Fruit fly (Drosophila melanogaster) whole organism, embryonic: ENCODE results near the gene Usp14.

ENCODE experiments used
- B-H2 ChIP-seq: fragments of 200-800 bp; sonication (Bioruptor generic); optimal IDR thresholded peaks from 2 replicates; lab custom pipeline; 2018; ENCODE audit warnings: missing biosample characterization, mild to moderate bottlenecking, missing genetic modification characterization
- C15 ChIP-seq: fragments of 200-800 bp; sonication (Bioruptor generic); IDR thresholded peaks from 3 replicates; pipeline ENCODE4 v1.3.6; 2022; ENCODE audit warnings: missing biosample characterization, missing genetic modification characterization
- CG1603 ChIP-seq: fragments of 200-800 bp; sonication (Bioruptor generic); optimal IDR thresholded peaks from 2 replicates; lab custom pipeline; 2019; ENCODE audit warnings: missing biosample characterization, mild to moderate bottlenecking, missing genetic modification characterization, moderate library complexity
- CG18476 ChIP-seq: fragments of 200-800 bp; sonication (Bioruptor generic); optimal IDR thresholded peaks from 2 replicates; lab custom pipeline; 2016; ENCODE audit warnings: missing biosample characterization, mild to moderate bottlenecking, missing genetic modification characterization
- CG30020 ChIP-seq: fragments of 200-800 bp; optimal IDR thresholded peaks from 2 replicates; lab custom pipeline; 2019; ENCODE audit warnings: missing biosample characterization, mild to moderate bottlenecking, missing genetic modification characterization, moderate library complexity
- CG34422 ChIP-seq: fragments of 200-800 bp; sonication (Bioruptor generic); IDR thresholded peaks from 3 replicates; pipeline ENCODE4 v1.3.6; 2022; ENCODE audit warnings: missing biosample characterization, missing genetic modification characterization
- CG4424 ChIP-seq: fragments of 200-800 bp; sonication (Bioruptor generic); optimal IDR thresholded peaks from 3 replicates; lab custom pipeline; 2016; ENCODE audit warnings: missing biosample characterization, missing genetic modification characterization
- CG4617 ChIP-seq: fragments of 200-800 bp; sonication (Bioruptor generic); optimal IDR thresholded peaks from 3 replicates; lab custom pipeline; 2016; ENCODE audit warnings: missing biosample characterization, missing genetic modification characterization, borderline replicate concordance
- CG5180 ChIP-seq: fragments of 200-800 bp; sonication (Bioruptor generic); optimal IDR thresholded peaks from 3 replicates; lab custom pipeline; 2017; ENCODE audit warnings: missing biosample characterization, missing genetic modification characterization, mild to moderate bottlenecking, moderate library complexity, missing genetic modification reagents
- CG6791 ChIP-seq: fragments of 200-800 bp; sonication (Bioruptor generic); IDR thresholded peaks from 3 replicates; pipeline ENCODE4 v1.3.6; 2022; ENCODE audit warnings: missing biosample characterization, missing genetic modification characterization; ENCODE audit not compliant: partially characterized antibody
- CG9797 ChIP-seq: fragments of 200-800 bp; sonication (Bioruptor generic); optimal IDR thresholded peaks from 3 replicates; lab custom pipeline; 2018; ENCODE audit warnings: missing biosample characterization, mild to moderate bottlenecking, missing genetic modification characterization
- Chrac-16 ChIP-seq: fragments of 200-800 bp; sonication (Bioruptor generic); optimal IDR thresholded peaks from 3 replicates; lab custom pipeline; 2016; ENCODE audit warnings: missing biosample characterization, missing genetic modification characterization
- D19B ChIP-seq: fragments of 200-800 bp; sonication (Bioruptor generic); optimal IDR thresholded peaks from 2 replicates; lab custom pipeline; 2017; ENCODE audit warnings: missing biosample characterization, mild to moderate bottlenecking, missing genetic modification characterization
- Dip2 ChIP-seq: fragments of 200-800 bp; sonication (Bioruptor generic); IDR thresholded peaks from 2 replicates; pipeline ENCODE4 v1.3.6; 2022; ENCODE audit warnings: missing biosample characterization, missing genetic modification characterization
- Dll ChIP-seq: fragments of 200-800 bp; sonication (Bioruptor generic); IDR thresholded peaks from 4 replicates; pipeline ENCODE4 v1.3.6; 2022; ENCODE audit warnings: missing biosample characterization, missing genetic modification characterization; ENCODE audit not compliant: partially characterized antibody
- Dp ChIP-seq: fragments of 200-800 bp; sonication (Bioruptor generic); optimal IDR thresholded peaks from 2 replicates; lab custom pipeline; 2018; ENCODE audit warnings: missing biosample characterization, mild to moderate bottlenecking, missing genetic modification characterization, moderate library complexity
- E2f2 ChIP-seq: fragments of 200-800 bp; sonication (Bioruptor generic); IDR thresholded peaks from 2 replicates; pipeline ENCODE4 v1.3.6; 2022; ENCODE audit warnings: missing biosample characterization, missing genetic modification characterization
- HmgZ ChIP-seq: fragments of 200-800 bp; sonication (Bioruptor generic); optimal IDR thresholded peaks from 2 replicates; lab custom pipeline; 2018; ENCODE audit warnings: missing biosample characterization, mild to moderate bottlenecking, missing genetic modification characterization
- MBD-R2 ChIP-seq: fragments of 200-800 bp; sonication (Bioruptor generic); IDR thresholded peaks from 2 replicates; pipeline ENCODE4 v1.3.6; 2022; ENCODE audit warnings: missing biosample characterization, missing genetic modification characterization
- MESR4 ChIP-seq: fragments of 200-800 bp; sonication (Bioruptor generic); optimal IDR thresholded peaks from 2 replicates; lab custom pipeline; 2018; ENCODE audit warnings: missing biosample characterization, mild to moderate bottlenecking, missing genetic modification characterization, moderate library complexity
- Med ChIP-seq: fragments of 200-800 bp; sonication (Bioruptor generic); peaks from one replicate; lab custom pipeline; 2016; ENCODE audit warnings: missing biosample characterization, missing genetic modification characterization, mild to moderate bottlenecking, inconsistent platforms, moderate library complexity
- Pdp1 ChIP-seq, 2 experiments: fragments of 200-800 bp; sonication (Bioruptor generic); optimal IDR thresholded peaks; 3 replicates each; lab custom pipeline; 2016; ENCODE audit warnings: missing biosample characterization in 2 of 2, missing genetic modification characterization in 2 of 2, mild to moderate bottlenecking in 1 of 2, moderate library complexity in 1 of 2
- Usf ChIP-seq: fragments of 200-800 bp; sonication (Bioruptor generic); optimal IDR thresholded peaks from 2 replicates; lab custom pipeline; 2017; ENCODE audit warnings: missing genotype, missing biosample characterization, missing genetic modification characterization
- YL-1 ChIP-seq: fragments of 200-800 bp; sonication (Bioruptor generic); optimal IDR thresholded peaks from 3 replicates; lab custom pipeline; 2017; ENCODE audit warnings: missing biosample characterization, mild to moderate bottlenecking, missing genetic modification characterization
- cg ChIP-seq: fragments of 200-800 bp; sonication (Bioruptor generic); optimal IDR thresholded peaks from 3 replicates; lab custom pipeline; 2019; ENCODE audit warnings: missing biosample characterization, mild to moderate bottlenecking, missing genetic modification characterization, moderate library complexity
- crp ChIP-seq, 2 experiments: fragments of 200-800 bp; sonication (Bioruptor generic); optimal IDR thresholded peaks; 2 replicates in 1 of 2; 3 replicates in 1 of 2; lab custom pipeline; 2017; ENCODE audit warnings: missing biosample characterization in 2 of 2, missing genetic modification characterization in 2 of 2, mild to moderate bottlenecking in 1 of 2, moderate library complexity in 1 of 2
- dm ChIP-seq: fragments of 200-800 bp; sonication (Bioruptor generic); optimal IDR thresholded peaks from 3 replicates; lab custom pipeline; 2016; ENCODE audit warnings: missing biosample characterization, missing genetic modification characterization
- eve ChIP-seq, 2 experiments: fragments of >200 bp; optimal IDR thresholded peaks; 2 replicates each; lab custom pipeline; 2017; ENCODE audit warnings: missing biosample characterization in 2 of 2, missing genetic modification characterization in 2 of 2
- ewg ChIP-seq: fragments of 200-800 bp; sonication (Bioruptor generic); optimal IDR thresholded peaks from 3 replicates; lab custom pipeline; 2017; ENCODE audit warnings: mild to moderate bottlenecking, missing biosample characterization, missing genetic modification reagents, missing genetic modification characterization
- gfzf ChIP-seq: fragments of 200-800 bp; sonication (Bioruptor generic); optimal IDR thresholded peaks from 2 replicates; lab custom pipeline; 2016; ENCODE audit warnings: missing biosample characterization, mild to moderate bottlenecking, missing genetic modification characterization, moderate library complexity
- ham ChIP-seq: fragments of 200-800 bp; sonication (Bioruptor generic); IDR thresholded peaks from 2 replicates; pipeline ENCODE4 v1.3.6; 2022; ENCODE audit warnings: missing biosample characterization, missing genetic modification characterization
- hbn ChIP-seq: fragments of 200-800 bp; sonication (Bioruptor generic); IDR thresholded peaks from 2 replicates; pipeline ENCODE4 v1.3.6; 2022; ENCODE audit warnings: missing biosample characterization, missing genetic modification characterization; ENCODE audit not compliant: partially characterized antibody
- lilli ChIP-seq: fragments of 200-800 bp; sonication (Bioruptor generic); optimal IDR thresholded peaks from 3 replicates; lab custom pipeline; 2016; ENCODE audit warnings: missing biosample characterization, missing genetic modification characterization
- lola ChIP-seq, 3 experiments: fragments of >200 bp in 2 of 3; fragments of 200-800 bp in 1 of 3; sonication (Bioruptor generic) in 1 of 3; optimal IDR thresholded peaks; 2 replicates each; lab custom pipeline; 2017 to 2019; ENCODE audit warnings: missing biosample characterization in 3 of 3, missing genetic modification characterization in 3 of 3, mild to moderate bottlenecking in 1 of 3, moderate library complexity in 1 of 3
- mld ChIP-seq: fragments of 200-800 bp; sonication (Bioruptor generic); IDR thresholded peaks from 3 replicates; pipeline ENCODE4 v1.3.6; 2022; ENCODE audit warnings: missing biosample characterization, missing genetic modification characterization; ENCODE audit not compliant: partially characterized antibody
- nerfin-1 ChIP-seq: fragments of 200-800 bp; sonication (Bioruptor generic); optimal IDR thresholded peaks from 3 replicates; lab custom pipeline; 2019; ENCODE audit warnings: missing biosample characterization, mild to moderate bottlenecking, missing genetic modification characterization, moderate library complexity
- p53 ChIP-seq: fragments of 200-800 bp; sonication (Bioruptor generic); optimal IDR thresholded peaks from 2 replicates; lab custom pipeline; 2016; ENCODE audit warnings: missing biosample characterization, missing genetic modification characterization
- pfk ChIP-seq: fragments of 200-800 bp; sonication (Bioruptor generic); optimal IDR thresholded peaks from 2 replicates; lab custom pipeline; 2018; ENCODE audit warnings: missing biosample characterization, mild to moderate bottlenecking, missing genetic modification characterization, moderate library complexity
- pzg ChIP-seq: fragments of 200-800 bp; sonication (Bioruptor generic); optimal IDR thresholded peaks from 3 replicates; lab custom pipeline; 2018; ENCODE audit warnings: missing biosample characterization, mild to moderate bottlenecking, missing genetic modification characterization, moderate library complexity
- row ChIP-seq: fragments of 200-800 bp; sonication (Bioruptor generic); IDR thresholded peaks from 3 replicates; pipeline ENCODE4 v1.3.6; 2022; ENCODE audit warnings: missing biosample characterization, missing genetic modification characterization
- schlank ChIP-seq: fragments of 200-800 bp; sonication (Bioruptor generic); optimal IDR thresholded peaks from 2 replicates; lab custom pipeline; 2018; ENCODE audit warnings: missing biosample characterization, mild to moderate bottlenecking, missing genetic modification characterization
- sd ChIP-seq: fragments of 200-800 bp; sonication (Bioruptor generic); optimal IDR thresholded peaks from 3 replicates; lab custom pipeline; 2018; ENCODE audit warnings: missing biosample characterization, mild to moderate bottlenecking, missing genetic modification characterization, moderate library complexity
- sim ChIP-seq: fragments of 200-800 bp; sonication (Bioruptor generic); IDR thresholded peaks from 2 replicates; pipeline ENCODE4 v1.3.6; 2022; ENCODE audit warnings: missing biosample characterization, missing genetic modification characterization
- stwl ChIP-seq: fragments of 200-800 bp; sonication (Bioruptor generic); optimal IDR thresholded peaks from 3 replicates; lab custom pipeline; 2018; ENCODE audit warnings: missing biosample characterization, mild to moderate bottlenecking, missing genetic modification characterization, moderate library complexity
- tin ChIP-seq: fragments of 200-800 bp; sonication (Bioruptor generic); optimal IDR thresholded peaks from 3 replicates; lab custom pipeline; 2016; ENCODE audit warnings: missing biosample characterization, missing genetic modification characterization
- tx ChIP-seq: fragments of 200-800 bp; sonication (Bioruptor generic); optimal IDR thresholded peaks from 2 replicates; lab custom pipeline; 2016; ENCODE audit warnings: missing biosample characterization, missing genetic modification characterization
- wek ChIP-seq: fragments of 200-800 bp; sonication (Bioruptor generic); optimal IDR thresholded peaks from 3 replicates; lab custom pipeline; 2018; ENCODE audit warnings: missing biosample characterization, mild to moderate bottlenecking, missing genetic modification characterization, moderate library complexity

Gene Usp14

DNA sequence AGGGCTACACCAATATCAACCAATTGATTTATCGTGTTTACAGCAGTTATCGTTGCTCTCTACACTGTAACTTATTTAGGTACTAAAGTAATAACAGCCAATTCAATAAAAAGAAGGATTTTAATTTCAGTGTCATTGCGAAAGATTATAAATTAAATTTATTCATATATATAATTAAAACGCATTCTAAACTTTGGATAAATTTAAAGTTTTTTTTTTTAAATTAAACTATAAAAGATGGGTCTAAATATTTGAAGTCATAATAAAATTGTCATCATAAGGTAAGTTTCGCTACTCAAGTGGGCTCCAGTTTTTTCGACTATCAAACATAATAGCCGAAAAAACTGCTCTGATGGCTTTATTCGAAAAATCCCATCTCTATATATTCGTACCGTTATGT is 42.0 kb downstream of the Usp14 start, which contains the start of gene trk (continued):
- TF ChIP-seq mld (GFP tag; lab: Robert Waterston, UW) (no peak), Usf (GFP tag; lab: Kevin White, UChicago) (no peak), tx (GFP tag; lab: Kevin White, UChicago) (no peak)
- TF ChIP-seq, all 482 proteins: peak for 0

DNA sequence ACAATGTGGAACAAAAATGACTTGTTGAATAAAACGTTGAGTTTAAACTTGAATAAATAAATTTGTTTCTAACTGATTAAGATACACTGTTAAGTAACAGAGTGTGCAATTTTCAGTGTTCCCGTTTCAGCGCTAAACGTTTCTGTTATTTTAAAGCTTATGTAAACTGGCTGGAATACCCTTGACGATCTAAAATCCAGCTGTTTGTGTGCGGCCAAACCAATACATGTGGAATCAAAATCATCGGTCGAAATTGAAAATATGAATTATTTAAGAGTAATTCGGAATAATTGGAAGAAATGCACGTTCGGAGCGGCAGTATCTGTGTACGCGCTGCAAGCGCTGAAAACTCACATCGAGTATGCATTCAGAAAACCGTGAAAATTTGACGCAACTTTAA is 44.3 kb downstream of the Usp14 start, which contains the start of gene Mulk:
Mulk (plus strand) TSS at position 198 of the 400 bp plus-strand sequence.
- TF ChIP-seq dm (GFP tag; lab: Kevin White, UChicago) (peak; percentile 19), MBD-R2 (GFP tag; lab: Robert Waterston, UW) (peak; percentile 76), stwl (peak; percentile 36), pzg (GFP tag; lab: Kevin White, UChicago) (peak; percentile 31), CG30020 (tag; lab: Kevin White, UChicago) (peak; percentile 90), sim (GFP tag; lab: Robert Waterston, UW) (no peak), CG5180 (GFP tag; lab: Kevin White, UChicago) (peak; percentile 40), lilli (no peak), cg (GFP tag; lab: Kevin White, UChicago) (peak; percentile 72), tin (GFP tag; lab: Kevin White, UChicago) (no peak), hbn (peak; percentile 36; the same call in 1 of the 2 replicates), pfk (GFP tag; lab: Kevin White, UChicago) (peak; percentile 91), lola (GFP tag; optimal IDR thresholded peaks at IDR 0.05; lab: Kevin White, UChicago) (no peak), row (GFP tag; lab: Robert Waterston, UW) (peak; percentile 14; the same call in 1 of the 3 replicates), YL-1 (GFP tag; lab: Kevin White, UChicago) (peak; percentile 29), CG4617 (GFP tag; lab: Kevin White, UChicago) (peak; percentile 5), Dll (GFP tag; lab: Robert Waterston, UW) (0 out of 4 replicates have a peak, but pooled peaks have one; percentile 29), HmgZ (tag; lab: Kevin White, UChicago) (peak; percentile 10), Med (no peak), MESR4 (peak; percentile 23), gfzf (GFP tag; lab: Kevin White, UChicago) (peak; percentile 9), CG34422 (0 out of 3 replicates have a peak, but pooled peaks have one; percentile 11), CG1603 (peak; percentile 95), ham (GFP tag; lab: Robert Waterston, UW) (no peak), Pdp1 (GFP tag; optimal IDR thresholded peaks at IDR 0.05; lab: Kevin White, UChicago) (peak in 1 of 2 experiments; percentile 81), crp (GFP tag; optimal IDR thresholded peaks at IDR 0.05; lab: Kevin White, UChicago) (peak; percentile 0 to 84), wek (GFP tag; lab: Kevin White, UChicago) (peak; percentile 98), eve (GFP tag; optimal IDR thresholded peaks at IDR 0.05; lab: Kevin White, UChicago) (peak in 1 of 2 experiments; percentile 40), CG18476 (GFP tag; lab: Kevin White, UChicago) (no peak)

DNA sequence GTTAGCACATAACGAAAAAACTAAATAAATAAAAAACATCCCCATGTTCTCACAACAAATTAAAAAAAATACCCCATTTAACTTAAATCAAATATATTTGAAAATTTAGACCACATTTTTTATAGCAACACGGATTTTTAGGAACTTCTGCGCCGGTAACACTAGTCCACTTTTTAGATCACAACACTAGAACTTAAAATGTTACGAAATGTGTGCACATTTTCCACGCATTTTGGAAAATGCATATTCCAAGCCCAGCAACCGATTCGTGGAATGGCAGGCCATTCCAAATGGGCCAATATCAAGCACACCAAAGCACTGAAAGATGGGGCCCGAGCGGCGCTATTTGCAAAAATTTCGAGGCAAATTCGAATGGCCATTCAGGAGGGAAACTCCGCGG is 45.5 kb downstream of the Usp14 start, which contains the start of gene CG4957:
CG4957 (plus strand) TSS at position 185 of the 400 bp plus-strand sequence.
- no peak for TF ChIP-seq CG4424
- no peak for TF ChIP-seq p53 (GFP tag; lab: Kevin White, UChicago)
- TF ChIP-seq schlank = no peak
- peak; percentile 52 for TF ChIP-seq MBD-R2 (GFP tag; lab: Robert Waterston, UW)
- TF ChIP-seq C15 (GFP tag; lab: Robert Waterston, UW) = no peak
- peak; percentile 18 for TF ChIP-seq Dp (GFP tag; lab: Kevin White, UChicago)
- TF ChIP-seq B-H2 (GFP tag; lab: Kevin White, UChicago) = no peak
- no peak for TF ChIP-seq Chrac-16 (GFP tag; lab: Kevin White, UChicago)
- peak; percentile 46 for TF ChIP-seq E2f2 (GFP tag; lab: Robert Waterston, UW)
- peak; percentile 79 for TF ChIP-seq sd (tag; lab: Kevin White, UChicago)
- peak; percentile 9 for TF ChIP-seq nerfin-1 (tag; lab: Kevin White, UChicago)
- TF ChIP-seq CG9797 = peak; percentile 30
- no peak for TF ChIP-seq CG6791
- TF ChIP-seq Pdp1 (GFP tag; optimal IDR thresholded peaks at IDR 0.05; lab: Kevin White, UChicago) = peak in 1 of 2 experiments; percentile 78
- no peak for TF ChIP-seq D19B (GFP tag; lab: Kevin White, UChicago)
- no peak for TF ChIP-seq ewg (GFP tag; lab: Kevin White, UChicago)
- no peak for TF ChIP-seq Dip2
- peak; percentile 33 for TF ChIP-seq pzg (GFP tag; lab: Kevin White, UChicago)
